Fruit fly (Drosophila melanogaster): Measurements from ENCODE around the gene CG42688.

Gene CG42688

dm6 chr2L:19181153-19181892, 1.3 kb downstream of the CG42688 start, which contains the start of gene CG17568 (continued):
- peak; percentile 67 for TF ChIP-seq CG1603 (tag; optimal IDR thresholded peaks at IDR 0.05)

- peak; percentile 35 for TF ChIP-seq Med (GFP tag)
- 0 out of 3 replicates have a peak, but pooled peaks have one; percentile 14 for TF ChIP-seq mld (GFP tag; IDR thresholded peaks at IDR 0.05; ENCODE audit: partially characterized antibody)
- TF ChIP-seq CG15479 (GFP tag; optimal IDR thresholded peaks at IDR 0.05), result no peak
Observed at dm6 chr2L:19168095-19168697, 14.4 kb downstream of the CG42688 start.

dm6 chr2L:19167135-19167681, 15.4 kb downstream of the CG42688 start:
- TF ChIP-seq abd-A (tag; optimal IDR thresholded peaks at IDR 0.05) (peak; percentile 88), CG1647 (GFP tag; optimal IDR thresholded peaks at IDR 0.05) (no peak), cg (GFP tag; optimal IDR thresholded peaks at IDR 0.05) (no peak), CG10654 (GFP tag; optimal IDR thresholded peaks at IDR 0.05) (no peak), Stat92E (GFP tag; optimal IDR thresholded peaks at IDR 0.05) (no peak), Med (GFP tag) (peak; percentile 71), sqz (GFP tag; optimal IDR thresholded peaks at IDR 0.05) (peak; percentile 39), fd102C (GFP tag; optimal IDR thresholded peaks at IDR 0.05) (no peak), pros (GFP tag; optimal IDR thresholded peaks at IDR 0.05) (peak; percentile 96), lov (optimal IDR thresholded peaks at IDR 0.05) (no peak), lov (GFP tag; IDR thresholded peaks at IDR 0.05) (0 out of 3 replicates have a peak, but pooled peaks have one; percentile 18), sens (GFP tag) (peak; percentile 46), Adf1 (GFP tag; IDR thresholded peaks at IDR 0.05) (peak; percentile 8; the same call in 1 of the 2 replicates)

dm6 chr2L:19165998-19166397, 16.6 kb downstream of the CG42688 start:
- TF ChIP-seq pnt (GFP tag; optimal IDR thresholded peaks at IDR 0.05), result no peak
- TF ChIP-seq HHEX (GFP tag; optimal IDR thresholded peaks at IDR 0.05), result no peak
- no peak for TF ChIP-seq Meics (GFP tag; optimal IDR thresholded peaks at IDR 0.05)
- TF ChIP-seq en (GFP tag; optimal IDR thresholded peaks at IDR 0.05), result no peak
- TF ChIP-seq Abd-B (GFP tag; optimal IDR thresholded peaks at IDR 0.05), result no peak
- TF ChIP-seq mirr (GFP tag; optimal IDR thresholded peaks at IDR 0.05), result no peak
- TF ChIP-seq esg (GFP tag; conservative IDR thresholded peaks at IDR 0.05), result no peak
- no peak for TF ChIP-seq ssp (GFP tag; IDR thresholded peaks at IDR 0.05)
- no peak for TF ChIP-seq Awh (GFP tag; IDR thresholded peaks at IDR 0.05)
- peak; percentile 17 for TF ChIP-seq CTCF (GFP tag; optimal IDR thresholded peaks at IDR 0.05)
- no peak for TF ChIP-seq vnd (GFP tag; IDR thresholded peaks at IDR 0.05; ENCODE audit: partially characterized antibody)
- no peak for TF ChIP-seq Sry-β (GFP tag; optimal IDR thresholded peaks at IDR 0.05)
- no peak for TF ChIP-seq bbx (GFP tag; IDR thresholded peaks at IDR 0.05; ENCODE audit: partially characterized antibody)
- no peak for TF ChIP-seq lmd (GFP tag; IDR thresholded peaks at IDR 0.05)
- TF ChIP-seq TFAM (GFP tag; optimal IDR thresholded peaks at IDR 0.05), result no peak
- TF ChIP-seq CG15601 (tag; optimal IDR thresholded peaks at IDR 0.05), result peak; percentile 94
- TF ChIP-seq fd64A (GFP tag; optimal IDR thresholded peaks at IDR 0.05), result no peak
- no peak for TF ChIP-seq gem (tag; optimal IDR thresholded peaks at IDR 0.05)
- no peak for TF ChIP-seq CG6765 (GFP tag; optimal IDR thresholded peaks at IDR 0.05)
- TF ChIP-seq ab (GFP tag; optimal IDR thresholded peaks at IDR 0.05), result no peak
- no peak for TF ChIP-seq Atf-2 (GFP tag; optimal IDR thresholded peaks at IDR 0.05)
- no peak for TF ChIP-seq lilli (GFP tag; optimal IDR thresholded peaks at IDR 0.05)
- TF ChIP-seq tio (GFP tag; optimal IDR thresholded peaks at IDR 0.05), result no peak
- TF ChIP-seq wor (GFP tag; IDR thresholded peaks at IDR 0.05), result no peak
- TF ChIP-seq dmrt99B (tag; optimal IDR thresholded peaks at IDR 0.05), result no peak
- TF ChIP-seq CG18011 (GFP tag; optimal IDR thresholded peaks at IDR 0.05), result no peak
- no peak for TF ChIP-seq wek (GFP tag; optimal IDR thresholded peaks at IDR 0.05)
- no peak for TF ChIP-seq CG12155 (GFP tag; optimal IDR thresholded peaks at IDR 0.05)

All from whole organism, embryonic.